Worm (Caenorhabditis elegans): ENCODE data around the gene Y38C1AA.6.

Gene Y38C1AA.6

ce11 chrIV:171036-171435 lies 8.4 kb downstream of the Y38C1AA.6 start:
- TF ChIP-seq pha-4 (tag; optimal IDR thresholded peaks at IDR 0.05) (no peak), bed-3 (GFP tag; optimal IDR thresholded peaks at IDR 0.05) (no peak), sem-2 (GFP tag; optimal IDR thresholded peaks at IDR 0.05) (no peak), mab-5 (tag; optimal IDR thresholded peaks at IDR 0.05) (no peak), ztf-11 (tag; optimal IDR thresholded peaks at IDR 0.05) (no peak), mls-2 (tag; optimal IDR thresholded peaks at IDR 0.05) (no peak), M03D4.4 (tag; optimal IDR thresholded peaks at IDR 0.05) (no peak), mep-1 (tag; optimal IDR thresholded peaks at IDR 0.05) (no peak), unc-120 (tag; optimal IDR thresholded peaks at IDR 0.05; ENCODE audit: poor library complexity, severe bottlenecking) (no peak), lin-13 (tag; optimal IDR thresholded peaks at IDR 0.05) (no peak), lin-32 (GFP tag; optimal IDR thresholded peaks at IDR 0.05) (no peak), tbx-8 (GFP tag; optimal IDR thresholded peaks at IDR 0.05) (no peak), elt-1 (tag; optimal IDR thresholded peaks at IDR 0.05; ENCODE audit: borderline replicate concordance, insufficient read depth) (no peak), sptf-1 (tag; optimal IDR thresholded peaks at IDR 0.05) (no peak), cnd-1 (tag; optimal IDR thresholded peaks at IDR 0.05) (no peak), blmp-1 (tag; optimal IDR thresholded peaks at IDR 0.05) (no peak)

DNA sequence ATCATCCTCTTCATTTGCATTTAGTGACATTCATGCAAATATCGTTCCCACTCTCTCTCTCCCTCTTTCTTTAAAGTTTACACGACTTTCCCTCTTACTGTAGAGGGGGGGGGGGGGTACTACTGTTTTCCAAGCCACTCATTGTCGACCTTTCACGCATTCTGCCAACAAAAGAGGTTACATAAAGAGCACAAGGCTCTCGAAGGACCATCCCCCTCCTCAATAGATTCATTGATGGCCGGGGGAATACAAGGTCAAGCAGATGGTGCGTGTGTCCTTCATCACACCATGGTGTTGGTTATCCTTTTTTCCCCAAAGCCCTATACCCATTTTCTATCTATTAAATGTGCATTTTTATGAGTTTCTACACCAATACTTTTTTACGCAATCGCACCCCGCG lies 10.4 kb downstream of the Y38C1AA.6 start:
- peak; percentile 18 for TF ChIP-seq ham-2 (GFP tag; optimal IDR thresholded peaks at IDR 0.05)
- no peak for TF ChIP-seq ces-1 (GFP tag; optimal IDR thresholded peaks at IDR 0.05)
- TF ChIP-seq sptf-1 (tag; optimal IDR thresholded peaks at IDR 0.05): no peak
- TF ChIP-seq lsy-2 (tag; optimal IDR thresholded peaks at IDR 0.05): no peak
- TF ChIP-seq elt-3 (tag; optimal IDR thresholded peaks at IDR 0.05): no peak
- TF ChIP-seq pha-4 (tag; optimal IDR thresholded peaks at IDR 0.05): no peak
- TF ChIP-seq nhr-2 (tag; optimal IDR thresholded peaks at IDR 0.05): peak; percentile 87
- peak; percentile 63 for TF ChIP-seq cnd-1 (tag; optimal IDR thresholded peaks at IDR 0.05)
- peak; percentile 37 for TF ChIP-seq mls-2 (tag; optimal IDR thresholded peaks at IDR 0.05)

- TF ChIP-seq hlh-1 (tag; optimal IDR thresholded peaks at IDR 0.05) (no peak), pha-4 (tag; optimal IDR thresholded peaks at IDR 0.05) (peak; percentile 4), mab-5 (tag; optimal IDR thresholded peaks at IDR 0.05) (no peak), lin-13 (tag; optimal IDR thresholded peaks at IDR 0.05) (no peak), ceh-83 (GFP tag; optimal IDR thresholded peaks at IDR 0.05) (no peak), zip-8 (tag; optimal IDR thresholded peaks at IDR 0.05) (no peak), snpc-4 (tag; optimal IDR thresholded peaks at IDR 0.05) (no peak), tbx-8 (GFP tag; optimal IDR thresholded peaks at IDR 0.05) (no peak), M03D4.4 (tag; optimal IDR thresholded peaks at IDR 0.05) (no peak), nhr-2 (tag; optimal IDR thresholded peaks at IDR 0.05) (peak; percentile 77), nhr-12 (tag; optimal IDR thresholded peaks at IDR 0.05) (no peak), ham-2 (GFP tag; optimal IDR thresholded peaks at IDR 0.05) (no peak), unc-62 (GFP tag; optimal IDR thresholded peaks at IDR 0.05) (peak; percentile 64), nhr-237 (tag; optimal IDR thresholded peaks at IDR 0.05) (no peak), elt-3 (tag; optimal IDR thresholded peaks at IDR 0.05) (no peak), cnd-1 (tag; optimal IDR thresholded peaks at IDR 0.05) (no peak), sptf-1 (tag; optimal IDR thresholded peaks at IDR 0.05) (no peak), nhr-76 (tag; optimal IDR thresholded peaks at IDR 0.05) (no peak), elt-1 (tag; optimal IDR thresholded peaks at IDR 0.05; ENCODE audit: borderline replicate concordance, insufficient read depth) (no peak), ceh-43 (GFP tag; optimal IDR thresholded peaks at IDR 0.05) (no peak), mep-1 (tag; optimal IDR thresholded peaks at IDR 0.05) (no peak), nhr-28 (tag; optimal IDR thresholded peaks at IDR 0.05) (no peak), blmp-1 (tag; optimal IDR thresholded peaks at IDR 0.05) (no peak), bed-3 (GFP tag; optimal IDR thresholded peaks at IDR 0.05) (no peak), mls-2 (tag; optimal IDR thresholded peaks at IDR 0.05) (peak; percentile 19), lin-32 (GFP tag; optimal IDR thresholded peaks at IDR 0.05) (no peak)
Measured at ce11 chrIV:174115-174514, 11.5 kb downstream of the Y38C1AA.6 start.

DNA sequence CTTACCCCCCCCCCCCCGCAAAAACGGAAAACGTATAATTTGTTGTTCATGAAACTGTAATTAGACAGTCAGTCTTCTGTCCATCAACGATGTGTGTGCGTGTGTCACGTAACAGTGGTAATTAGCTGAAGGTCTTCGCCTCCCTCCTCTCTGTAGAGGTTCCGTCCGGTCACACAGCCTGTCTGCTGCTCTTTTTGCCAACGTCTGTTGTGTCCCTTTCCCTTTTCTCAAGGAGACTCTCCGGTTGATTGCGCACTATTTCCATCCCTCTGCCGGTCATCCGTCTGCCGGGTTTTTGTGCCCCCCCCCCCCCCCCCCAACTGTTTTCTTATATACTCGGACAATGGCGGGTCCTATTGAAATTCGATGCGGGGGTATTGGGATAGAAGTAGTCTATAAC lies 13.1 kb downstream of the Y38C1AA.6 start:
- TF ChIP-seq pha-4 (tag; optimal IDR thresholded peaks at IDR 0.05) (no peak), tbx-8 (GFP tag; optimal IDR thresholded peaks at IDR 0.05) (peak; percentile 6), zip-8 (tag; optimal IDR thresholded peaks at IDR 0.05) (no peak), unc-62 (GFP tag; optimal IDR thresholded peaks at IDR 0.05) (peak; percentile 65), unc-120 (tag; optimal IDR thresholded peaks at IDR 0.05; ENCODE audit: poor library complexity, severe bottlenecking) (no peak), hlh-1 (tag; optimal IDR thresholded peaks at IDR 0.05) (no peak), elt-3 (tag; optimal IDR thresholded peaks at IDR 0.05) (no peak), nhr-12 (tag; optimal IDR thresholded peaks at IDR 0.05) (no peak), sem-2 (GFP tag; optimal IDR thresholded peaks at IDR 0.05) (no peak), lin-32 (GFP tag; optimal IDR thresholded peaks at IDR 0.05) (peak; percentile 59), lsy-2 (tag; optimal IDR thresholded peaks at IDR 0.05) (no peak), sptf-1 (tag; optimal IDR thresholded peaks at IDR 0.05) (peak; percentile 86), mab-5 (tag; optimal IDR thresholded peaks at IDR 0.05) (no peak), lin-13 (tag; optimal IDR thresholded peaks at IDR 0.05) (peak; percentile 27), snpc-4 (tag; optimal IDR thresholded peaks at IDR 0.05) (no peak), ceh-39 (tag; optimal IDR thresholded peaks at IDR 0.05) (no peak), elt-1 (tag; optimal IDR thresholded peaks at IDR 0.05; ENCODE audit: borderline replicate concordance, insufficient read depth) (no peak), unc-39 (tag; optimal IDR thresholded peaks at IDR 0.05) (no peak), cnd-1 (tag; optimal IDR thresholded peaks at IDR 0.05) (peak; percentile 90), ceh-43 (GFP tag; optimal IDR thresholded peaks at IDR 0.05) (peak; percentile 81), nhr-2 (tag; optimal IDR thresholded peaks at IDR 0.05) (peak; percentile 99), flh-1 (GFP tag; optimal IDR thresholded peaks at IDR 0.05) (peak; percentile 15), M03D4.4 (tag; optimal IDR thresholded peaks at IDR 0.05) (peak; percentile 14), mls-2 (tag; optimal IDR thresholded peaks at IDR 0.05) (peak; percentile 89), ham-2 (GFP tag; optimal IDR thresholded peaks at IDR 0.05) (peak; percentile 29), ceh-83 (GFP tag; optimal IDR thresholded peaks at IDR 0.05) (no peak), nhr-76 (tag; optimal IDR thresholded peaks at IDR 0.05) (no peak), ztf-11 (tag; optimal IDR thresholded peaks at IDR 0.05) (peak; percentile 56), drap-1 (GFP tag; optimal IDR thresholded peaks at IDR 0.05) (peak; percentile 46), nhr-28 (tag; optimal IDR thresholded peaks at IDR 0.05) (no peak), mep-1 (tag; optimal IDR thresholded peaks at IDR 0.05) (no peak)
